Worm (Caenorhabditis elegans): ENCODE measurements around the gene trxr-2.

- TF ChIP-seq ceh-14 (tag; optimal IDR thresholded peaks at IDR 0.05) (no peak), ama-1 (optimal IDR thresholded peaks at IDR 0.05) (no peak), ets-4 (tag; optimal IDR thresholded peaks at IDR 0.05) (no peak), ref-2 (tag; optimal IDR thresholded peaks at IDR 0.05) (no peak), ceh-24 (tag; optimal IDR thresholded peaks at IDR 0.05) (no peak), elt-2 (tag; optimal IDR thresholded peaks at IDR 0.05) (no peak), ceh-31 (tag; optimal IDR thresholded peaks at IDR 0.05) (no peak), dve-1 (tag; optimal IDR thresholded peaks at IDR 0.05) (no peak), unc-86 (tag; optimal IDR thresholded peaks at IDR 0.05) (no peak), hlh-30 (tag; optimal IDR thresholded peaks at IDR 0.05; ENCODE audit: insufficient read depth) (no peak), pax-1 (tag; optimal IDR thresholded peaks at IDR 0.05) (no peak), T23F11.4 (GFP tag; optimal IDR thresholded peaks at IDR 0.05) (no peak)
These were observed at the start of gene trxr-2 for ce11 chrIII:8913469-8913868.
